Worm (Caenorhabditis elegans) whole organism, L2 larva: ENCODE data around the gene smvt-1.
A peak's percentile ranks its signal among the peaks of the same experiment; 100 is the strongest.

ENCODE experiments used
- snpc-4 ChIP-seq: fragments of 150-350 bp; optimal IDR thresholded peaks from 2 replicates; lab custom pipeline; 2014; ENCODE audit warnings: missing biosample characterization, missing genetic modification characterization
- ztf-11 ChIP-seq: sonication (generic microtip); optimal IDR thresholded peaks from 2 replicates; lab custom pipeline; 2017; ENCODE audit warnings: missing biosample characterization, missing genetic modification characterization

DNA sequence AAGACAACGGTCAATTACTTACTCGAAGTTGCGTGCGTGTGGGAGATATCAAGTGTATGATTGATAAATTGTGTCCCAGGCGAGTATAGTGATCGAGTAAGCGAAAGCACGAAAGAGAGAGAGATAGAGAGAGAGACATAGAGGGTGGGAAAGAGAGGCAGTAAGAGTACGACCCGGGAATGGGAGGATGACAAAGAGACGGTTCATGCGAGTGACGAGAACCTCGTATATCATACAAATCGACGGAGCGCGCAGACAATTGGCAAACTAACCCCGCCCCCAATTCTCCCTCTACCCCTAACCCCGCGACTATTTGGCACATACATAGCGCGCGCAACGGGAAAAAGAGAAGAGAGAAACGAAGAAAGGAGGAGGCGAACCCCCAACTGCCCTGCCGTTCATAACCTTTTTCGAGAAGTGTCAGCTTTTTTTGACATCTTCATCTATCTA lies 52.9 kb downstream of the smvt-1 start, which contains the start of gene rabr-1:
- TF ChIP-seq ztf-11 (no peak), snpc-4 (tag; lab: Kevin White, UChicago) (peak; percentile 27)
